Fruit fly (Drosophila melanogaster) whole organism, embryonic: Measurements from ENCODE around the gene Glyat.
A peak's percentile ranks its signal among the peaks of the same experiment; 100 is the strongest.

Experiments
- Bteb2 ChIP-seq: fragments of 200-800 bp; sonication (Bioruptor generic); optimal IDR thresholded peaks from 2 replicates; lab custom pipeline; 2016; ENCODE audit warnings: missing biosample characterization, missing genetic modification characterization
- CG10274 ChIP-seq: fragments of 200-800 bp; sonication (Bioruptor generic); optimal IDR thresholded peaks from 3 replicates; lab custom pipeline; 2017; ENCODE audit warnings: missing biosample characterization, mild to moderate bottlenecking, missing genetic modification characterization
- CG12071 ChIP-seq: fragments of 200-800 bp; sonication (Bioruptor generic); optimal IDR thresholded peaks from 3 replicates; lab custom pipeline; 2018; ENCODE audit warnings: missing biosample characterization, mild to moderate bottlenecking, missing genetic modification characterization
- CG12391 ChIP-seq: fragments of 200-800 bp; sonication (Bioruptor generic); optimal IDR thresholded peaks from 3 replicates; lab custom pipeline; 2018; ENCODE audit warnings: missing biosample characterization, mild to moderate bottlenecking, missing genetic modification characterization, moderate library complexity
- CG12659 ChIP-seq: fragments of 200-800 bp; sonication (Bioruptor generic); optimal IDR thresholded peaks from 3 replicates; lab custom pipeline; 2017; ENCODE audit warnings: mild to moderate bottlenecking, missing biosample characterization, missing genetic modification reagents, missing genetic modification characterization
- CG2199 ChIP-seq: fragments of 200-800 bp; sonication (Bioruptor generic); IDR thresholded peaks from 3 replicates; pipeline ENCODE4 v1.3.6; 2022; ENCODE audit warnings: missing biosample characterization, missing genetic modification characterization
- CG3065 ChIP-seq: fragments of 200-800 bp; sonication (Bioruptor generic); optimal IDR thresholded peaks from 2 replicates; lab custom pipeline; 2016; ENCODE audit warnings: missing biosample characterization, missing genetic modification characterization
- CG32532 ChIP-seq: fragments of 200-800 bp; sonication (Bioruptor generic); IDR thresholded peaks from 2 replicates; pipeline ENCODE4 v1.3.6; 2022; ENCODE audit warnings: missing biosample characterization, missing genetic modification characterization
- CG32767 ChIP-seq: fragments of 200-800 bp; sonication (Bioruptor generic); IDR thresholded peaks from 2 replicates; pipeline ENCODE4 v1.3.6; 2022; ENCODE audit warnings: missing biosample characterization, missing genetic modification characterization
- CG33213 ChIP-seq: fragments of 200-800 bp; sonication (Bioruptor generic); optimal IDR thresholded peaks from 3 replicates; lab custom pipeline; 2016; ENCODE audit warnings: missing biosample characterization, missing genetic modification characterization
- CG3838 ChIP-seq: fragments of 200-800 bp; sonication (Bioruptor generic); optimal IDR thresholded peaks from 3 replicates; lab custom pipeline; 2016; ENCODE audit warnings: missing biosample characterization, missing genetic modification characterization
- CG43689 ChIP-seq: fragments of 200-800 bp; sonication (Bioruptor generic); IDR thresholded peaks from 2 replicates; pipeline ENCODE4 v1.3.6; 2022; ENCODE audit warnings: missing biosample characterization, missing genetic modification characterization
- CG4404 ChIP-seq: fragments of 200-800 bp; sonication (Bioruptor generic); IDR thresholded peaks from 2 replicates; pipeline ENCODE4 v1.3.6; 2022; ENCODE audit warnings: missing biosample characterization, missing genetic modification characterization
- CG4707 ChIP-seq: fragments of 200-800 bp; sonication (Bioruptor generic); optimal IDR thresholded peaks from 2 replicates; lab custom pipeline; 2018; ENCODE audit warnings: missing biosample characterization, mild to moderate bottlenecking, missing genetic modification characterization, moderate library complexity
- CG6854 ChIP-seq: fragments of 200-800 bp; sonication (Bioruptor generic); optimal IDR thresholded peaks from 3 replicates; lab custom pipeline; 2017; ENCODE audit warnings: missing biosample characterization, mild to moderate bottlenecking, missing genetic modification characterization
- CG7839 ChIP-seq: fragments of 200-800 bp; sonication (Bioruptor generic); optimal IDR thresholded peaks from 3 replicates; lab custom pipeline; 2018; ENCODE audit warnings: missing biosample characterization, mild to moderate bottlenecking, missing genetic modification characterization, moderate library complexity
- D19B ChIP-seq: fragments of 200-800 bp; sonication (Bioruptor generic); optimal IDR thresholded peaks from 2 replicates; lab custom pipeline; 2017; ENCODE audit warnings: missing biosample characterization, mild to moderate bottlenecking, missing genetic modification characterization
- Deaf1 ChIP-seq: fragments of 200-800 bp; optimal IDR thresholded peaks from 3 replicates; lab custom pipeline; 2019; ENCODE audit warnings: missing biosample characterization, mild to moderate bottlenecking, missing genetic modification characterization, moderate library complexity
- Dfd ChIP-seq, 2 experiments: fragments of >200 bp; optimal IDR thresholded peaks; 2 replicates each; lab custom pipeline; 2017; ENCODE audit warnings: missing biosample characterization in 2 of 2, missing genetic modification characterization in 2 of 2
- Dll ChIP-seq: fragments of 200-800 bp; sonication (Bioruptor generic); IDR thresholded peaks from 4 replicates; pipeline ENCODE4 v1.3.6; 2022; ENCODE audit warnings: missing biosample characterization, missing genetic modification characterization; ENCODE audit not compliant: partially characterized antibody
- Gsc ChIP-seq: fragments of 200-800 bp; sonication (Bioruptor generic); IDR thresholded peaks from 2 replicates; pipeline ENCODE4 v1.3.6; 2022; ENCODE audit warnings: missing biosample characterization, missing genetic modification characterization
- Hmr ChIP-seq: fragments of 200-800 bp; sonication (Bioruptor generic); optimal IDR thresholded peaks from 3 replicates; lab custom pipeline; 2017; ENCODE audit warnings: mild to moderate bottlenecking, missing biosample characterization, missing genetic modification reagents, missing genetic modification characterization
- Hr39 ChIP-seq: fragments of >200 bp; optimal IDR thresholded peaks from 2 replicates; lab custom pipeline; 2017
- MBD-R2 ChIP-seq: fragments of 200-800 bp; sonication (Bioruptor generic); IDR thresholded peaks from 2 replicates; pipeline ENCODE4 v1.3.6; 2022; ENCODE audit warnings: missing biosample characterization, missing genetic modification characterization
- Nf-YA ChIP-seq: fragments of 200-800 bp; sonication (Bioruptor generic); IDR thresholded peaks from 2 replicates; pipeline ENCODE4 v1.3.6; 2022; ENCODE audit warnings: missing biosample characterization, missing genetic modification characterization
- Rx ChIP-seq: fragments of 200-800 bp; sonication (Bioruptor generic); IDR thresholded peaks from 2 replicates; pipeline ENCODE4 v1.3.6; 2022; ENCODE audit warnings: missing biosample characterization, missing genetic modification characterization
- Side ChIP-seq: fragments of 200-800 bp; sonication (Bioruptor generic); optimal IDR thresholded peaks from 2 replicates; lab custom pipeline; 2016; ENCODE audit warnings: missing biosample characterization, missing genetic modification characterization
- TFAM ChIP-seq: fragments of 200-800 bp; sonication (Bioruptor generic); optimal IDR thresholded peaks from 2 replicates; lab custom pipeline; 2017; ENCODE audit warnings: missing biosample characterization, missing genetic modification characterization, inconsistent platforms
- ato ChIP-seq: fragments of 200-800 bp; sonication (Bioruptor generic); IDR thresholded peaks from 2 replicates; pipeline ENCODE4 v1.3.6; 2022; ENCODE audit warnings: missing biosample characterization, missing genetic modification characterization; ENCODE audit not compliant: partially characterized antibody
- bsh ChIP-seq, 2 experiments: fragments of 200-800 bp; sonication (Bioruptor generic); optimal IDR thresholded peaks; 2 replicates each; lab custom pipeline; 2017 to 2018; ENCODE audit warnings: mild to moderate bottlenecking in 2 of 2, missing biosample characterization in 2 of 2, missing genetic modification characterization in 2 of 2, moderate library complexity in 1 of 2
- chinmo ChIP-seq: fragments of 200-800 bp; sonication (Bioruptor generic); IDR thresholded peaks from 4 replicates; pipeline ENCODE4 v1.3.6; 2022; ENCODE audit warnings: missing biosample characterization, missing genetic modification characterization; ENCODE audit not compliant: partially characterized antibody
- esg ChIP-seq: fragments of 200-800 bp; sonication (Bioruptor generic); conservative IDR thresholded peaks from 2 replicates; pipeline ENCODE4 v1.3.6; 2022; ENCODE audit warnings: missing biosample characterization, missing genetic modification characterization
- eve ChIP-seq, 2 experiments: fragments of >200 bp; optimal IDR thresholded peaks; 2 replicates each; lab custom pipeline; 2017; ENCODE audit warnings: missing biosample characterization in 2 of 2, missing genetic modification characterization in 2 of 2
- grn ChIP-seq: fragments of 200-800 bp; sonication (Bioruptor generic); optimal IDR thresholded peaks from 3 replicates; lab custom pipeline; 2017; ENCODE audit warnings: missing biosample characterization, missing genetic modification characterization
- hb ChIP-seq: fragments of 200-800 bp; sonication (Bioruptor generic); IDR thresholded peaks from 3 replicates; pipeline ENCODE4 v1.3.6; 2022; ENCODE audit warnings: missing biosample characterization, missing genetic modification characterization; ENCODE audit not compliant: partially characterized antibody
- ind ChIP-seq: fragments of 200-800 bp; sonication (Bioruptor generic); optimal IDR thresholded peaks from 3 replicates; lab custom pipeline; 2016; ENCODE audit warnings: missing biosample characterization, missing genetic modification characterization
- nerfin-2 ChIP-seq: fragments of 200-800 bp; sonication (Bioruptor generic); IDR thresholded peaks from 2 replicates; pipeline ENCODE4 v1.3.6; 2022; ENCODE audit warnings: missing biosample characterization, missing genetic modification characterization; ENCODE audit not compliant: partially characterized antibody
- odd ChIP-seq: fragments of 200-800 bp; sonication (Bioruptor generic); optimal IDR thresholded peaks from 2 replicates; lab custom pipeline; 2017; ENCODE audit warnings: missing biosample characterization, mild to moderate bottlenecking, missing genetic modification characterization
- org-1 ChIP-seq: fragments of 200-800 bp; sonication (Bioruptor generic); optimal IDR thresholded peaks from 2 replicates; lab custom pipeline; 2017; ENCODE audit warnings: missing biosample characterization, missing genetic modification characterization
- peb ChIP-seq: fragments of 200-800 bp; sonication (Bioruptor generic); IDR thresholded peaks from 2 replicates; pipeline ENCODE4 v1.3.6; 2022; ENCODE audit warnings: missing biosample characterization, missing genetic modification characterization
- pita ChIP-seq: fragments of 200-800 bp; sonication (Bioruptor generic); optimal IDR thresholded peaks from 2 replicates; lab custom pipeline; 2017; ENCODE audit warnings: missing biosample characterization, mild to moderate bottlenecking, missing genetic modification characterization
- rib ChIP-seq: fragments of 200-800 bp; sonication (Bioruptor generic); IDR thresholded peaks from 2 replicates; pipeline ENCODE4 v1.3.6; 2022; ENCODE audit warnings: missing biosample characterization, missing genetic modification characterization
- sc ChIP-seq, 3 experiments: fragments of >200 bp in 2 of 3; fragments of 200-800 bp in 1 of 3; sonication (Bioruptor generic) in 1 of 3; optimal IDR thresholded peaks; 2 replicates in 2 of 3; 3 replicates in 1 of 3; lab custom pipeline; 2017; ENCODE audit warnings: mild to moderate bottlenecking in 1 of 3, missing biosample characterization in 1 of 3, missing genetic modification characterization in 1 of 3, missing genetic modification reagents in 1 of 3
- sd ChIP-seq: fragments of 200-800 bp; sonication (Bioruptor generic); optimal IDR thresholded peaks from 3 replicates; lab custom pipeline; 2018; ENCODE audit warnings: missing biosample characterization, mild to moderate bottlenecking, missing genetic modification characterization, moderate library complexity
- twi ChIP-seq: fragments of 200-800 bp; optimal IDR thresholded peaks from 2 replicates; lab custom pipeline; 2019; ENCODE audit warnings: missing biosample characterization, mild to moderate bottlenecking, missing genetic modification characterization, moderate library complexity
- wek ChIP-seq: fragments of 200-800 bp; sonication (Bioruptor generic); optimal IDR thresholded peaks from 3 replicates; lab custom pipeline; 2018; ENCODE audit warnings: missing biosample characterization, mild to moderate bottlenecking, missing genetic modification characterization, moderate library complexity
- wor ChIP-seq: fragments of 200-800 bp; sonication (Bioruptor generic); IDR thresholded peaks from 2 replicates; pipeline ENCODE4 v1.3.6; 2022; ENCODE audit warnings: missing biosample characterization, missing genetic modification characterization
- z ChIP-seq: fragments of 200-800 bp; sonication (Bioruptor generic); IDR thresholded peaks from 3 replicates; pipeline ENCODE4 v1.3.6; 2022; ENCODE audit warnings: missing biosample characterization, missing genetic modification characterization

Gene Glyat

dm6 chr2L:8001694-8002627 is 8.5 kb downstream of the Glyat start (continued):
- TF ChIP-seq wek (peak; percentile 1), sc (optimal IDR thresholded peaks at IDR 0.05; lab: Kevin White, UChicago) (no peak), sc (GFP tag; optimal IDR thresholded peaks at IDR 0.05; lab: Kevin White, UChicago) (peak; percentile 81), CG12659 (GFP tag; lab: Kevin White, UChicago) (peak; percentile 93), sd (peak; percentile 68), CG10274 (GFP tag; lab: Kevin White, UChicago) (peak; percentile 74), rib (GFP tag; lab: Robert Waterston, UW) (0 out of 2 replicates have a peak, but pooled peaks have one; percentile 28), Hr39 (lab: Kevin White, UChicago) (no peak), twi (tag; lab: Kevin White, UChicago) (peak; percentile 70), CG6854 (GFP tag; lab: Kevin White, UChicago) (peak; percentile 85), CG32532 (peak; percentile 85), CG2199 (GFP tag; lab: Robert Waterston, UW) (peak; percentile 28; the same call in 2 of the 3 replicates), nerfin-2 (no peak), MBD-R2 (peak; percentile 40; the same call in 1 of the 2 replicates), esg (GFP tag; lab: Robert Waterston, UW) (peak; percentile 86), eve (GFP tag; optimal IDR thresholded peaks at IDR 0.05; lab: Kevin White, UChicago) (peak in 1 of 2 experiments; percentile 94), org-1 (GFP tag; lab: Kevin White, UChicago) (peak; percentile 88), grn (peak; percentile 78), z (GFP tag; lab: Robert Waterston, UW) (no peak), CG3065 (peak; percentile 56), CG12391 (tag; lab: Kevin White, UChicago) (peak; percentile 88), Gsc (no peak), odd (peak; percentile 84), CG32767 (peak; percentile 84), ato (GFP tag; lab: Robert Waterston, UW) (no peak), CG7839 (peak; percentile 92), Dll (GFP tag; lab: Robert Waterston, UW) (no peak), CG33213 (peak; percentile 35), Hmr (GFP tag; lab: Kevin White, UChicago) (peak; percentile 89), hb (GFP tag; lab: Robert Waterston, UW) (no peak), TFAM (GFP tag; lab: Kevin White, UChicago) (no peak), Nf-YA (GFP tag; lab: Robert Waterston, UW) (peak; percentile 62), Dfd (GFP tag; optimal IDR thresholded peaks at IDR 0.05; lab: Kevin White, UChicago) (no peak), CG12071 (GFP tag; lab: Kevin White, UChicago) (peak; percentile 7), D19B (GFP tag; lab: Kevin White, UChicago) (peak; percentile 77), Deaf1 (tag; lab: Kevin White, UChicago) (peak; percentile 69), CG4404 (GFP tag; lab: Robert Waterston, UW) (peak; percentile 79), Rx (GFP tag; lab: Robert Waterston, UW) (no peak; the same call in 1 of the 2 replicates), CG4707 (peak; percentile 92), CG3838 (GFP tag; lab: Kevin White, UChicago) (peak; percentile 69), peb (GFP tag; lab: Robert Waterston, UW) (peak; percentile 66), CG43689 (GFP tag; lab: Robert Waterston, UW) (no peak), Bteb2 (GFP tag; lab: Kevin White, UChicago) (peak; percentile 76), chinmo (GFP tag; lab: Robert Waterston, UW) (peak; percentile 72; the same call in 3 of the 4 replicates), wor (GFP tag; lab: Robert Waterston, UW) (peak; percentile 65), pita (GFP tag; lab: Kevin White, UChicago) (no peak), bsh (GFP tag; optimal IDR thresholded peaks at IDR 0.05; lab: Kevin White, UChicago) (peak; percentile 82 to 84), Side (GFP tag; lab: Kevin White, UChicago) (peak; percentile 82), ind (GFP tag; lab: Kevin White, UChicago) (peak; percentile 84)
